Worm (Caenorhabditis elegans): ENCODE results near the gene Y48C3A.12.

ce11 chrII:13405840-13406239, 29.6 kb downstream of the Y48C3A.12 start, which contains the start of gene efl-2:
- TF ChIP-seq fkh-10 (GFP tag; optimal IDR thresholded peaks at IDR 0.05) (no peak), lin-15B (tag; optimal IDR thresholded peaks at IDR 0.05) (no peak), unc-130 (GFP tag; optimal IDR thresholded peaks at IDR 0.05) (no peak), skn-1 (tag; optimal IDR thresholded peaks at IDR 0.05) (no peak), nhr-48 (tag; optimal IDR thresholded peaks at IDR 0.05) (no peak), Y48G9A.11 (GFP tag; IDR thresholded peaks at IDR 0.05) (no peak), duxl-1 (tag; optimal IDR thresholded peaks at IDR 0.05; ENCODE audit: poor library complexity) (no peak), dmd-6 (GFP tag; IDR thresholded peaks at IDR 0.05) (no peak), hlh-11 (tag; optimal IDR thresholded peaks at IDR 0.05) (no peak)

Measured in whole organism, L4 larva.